Worm (Caenorhabditis elegans): ENCODE results near the gene gst-34.

DNA sequence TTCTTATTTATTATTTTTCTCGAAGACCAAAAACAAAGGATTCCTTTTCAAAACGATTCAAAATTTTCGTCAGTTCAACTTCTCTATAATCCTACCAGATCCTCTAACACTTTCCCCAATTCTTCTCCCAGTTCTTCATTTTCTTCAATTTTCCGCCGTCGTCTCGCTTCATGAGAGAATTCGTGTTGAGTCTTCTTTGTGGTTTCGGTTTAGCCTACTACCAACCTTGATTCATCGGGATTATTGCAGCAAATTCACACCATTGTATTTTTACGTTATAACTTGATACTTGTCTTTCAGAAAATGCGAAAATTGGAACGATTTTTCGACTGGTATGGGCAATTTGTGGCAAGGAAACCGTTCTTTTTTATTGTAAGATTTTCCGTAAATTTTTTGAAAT is 25.2 kb downstream of the gst-34 start, which contains the start of gene ptr-20:
- TF ChIP-seq flt-1 (GFP tag; IDR thresholded peaks at IDR 0.05) (no peak), ztf-23 (GFP tag; IDR thresholded peaks at IDR 0.05) (no peak), tab-1 (GFP tag; IDR thresholded peaks at IDR 0.05) (no peak)
